Worm (Caenorhabditis elegans) whole organism, young adult: ENCODE data around the gene T26C12.2.

Experiments used
- B0035.1 ChIP-seq: sonication (generic microtip); optimal IDR thresholded peaks from 2 replicates; lab custom pipeline; 2016; ENCODE audit warnings: missing genetic modification characterization, mild to moderate bottlenecking, missing compliant biosample characterization, missing genotype, missing genetic modification reagents
- B0261.1 ChIP-seq: sonication (generic microtip); optimal IDR thresholded peaks from 2 replicates; lab custom pipeline; 2016; ENCODE audit warnings: mild to moderate bottlenecking, missing genetic modification characterization, moderate library complexity, missing compliant biosample characterization
- B0336.3 ChIP-seq: fragments of 200-800 bp; sonication (Bioruptor generic); IDR thresholded peaks from 2 replicates; pipeline ENCODE4 v1.3.6; 2022; ENCODE audit warnings: missing genetic modification characterization, missing compliant biosample characterization
- F10E7.11 ChIP-seq: sonication (generic microtip); optimal IDR thresholded peaks from 2 replicates; lab custom pipeline; 2017; ENCODE audit warnings: mild to moderate bottlenecking, missing genetic modification characterization, moderate library complexity, missing compliant biosample characterization
- F37B4.10 ChIP-seq: fragments of 200-800 bp; sonication (Bioruptor generic); IDR thresholded peaks from 2 replicates; pipeline ENCODE4 v1.3.6; 2022; ENCODE audit warnings: missing genetic modification characterization, missing compliant biosample characterization
- Y53F4B.3 ChIP-seq: fragments of 200-800 bp; sonication (Bioruptor generic); IDR thresholded peaks from 2 replicates; pipeline ENCODE4 v1.3.6; 2022; ENCODE audit warnings: missing genetic modification reagents, missing genetic modification characterization, missing compliant biosample characterization
- ZK185.1 ChIP-seq: sonication (generic microtip); optimal IDR thresholded peaks from 2 replicates; lab custom pipeline; 2016; ENCODE audit warnings: mild to moderate bottlenecking, missing genetic modification characterization, missing compliant biosample characterization; ENCODE audit not compliant: poor library complexity, severe bottlenecking
- aptf-3 ChIP-seq: fragments of 200-800 bp; sonication (Bioruptor generic); IDR thresholded peaks from 2 replicates; pipeline ENCODE4 v1.3.6; 2022; ENCODE audit warnings: missing genetic modification characterization, missing compliant biosample characterization
- attf-5 ChIP-seq: fragments of 200-800 bp; sonication (Bioruptor generic); optimal IDR thresholded peaks from 2 replicates; lab custom pipeline; 2018; ENCODE audit warnings: mild to moderate bottlenecking, missing genetic modification characterization, missing compliant biosample characterization
- bed-1 ChIP-seq: fragments of 200-800 bp; sonication (Bioruptor generic); IDR thresholded peaks from 2 replicates; pipeline ENCODE4 v1.3.6; 2022; ENCODE audit warnings: missing genetic modification reagents, missing genetic modification characterization, missing compliant biosample characterization
- ccch-3 ChIP-seq: fragments of 200-800 bp; sonication (Bioruptor generic); optimal IDR thresholded peaks from 2 replicates; lab custom pipeline; 2018; ENCODE audit warnings: mild to moderate bottlenecking, missing genetic modification characterization, missing compliant biosample characterization
- cebp-1 ChIP-seq, 2 experiments: fragments of 200-800 bp in 1 of 2; sonication (Bioruptor generic) in 1 of 2; sonication (generic microtip) in 1 of 2; IDR thresholded peaks in 1 of 2; optimal IDR thresholded peaks in 1 of 2; 2 replicates each; pipeline versions ENCODE4 v1.3.6 to Lab custom; 2017 to 2022; ENCODE audit warnings: missing compliant biosample characterization in 2 of 2, missing genetic modification characterization in 2 of 2, mild to moderate bottlenecking in 1 of 2, missing genetic modification reagents in 1 of 2, moderate library complexity in 1 of 2
- ceh-91 ChIP-seq: fragments of 200-800 bp; sonication (Bioruptor generic); IDR thresholded peaks from 2 replicates; pipeline ENCODE4 v1.3.6; 2022; ENCODE audit warnings: missing genetic modification reagents, missing genetic modification characterization, missing compliant biosample characterization
- dpl-1 ChIP-seq: fragments of 150-350 bp; optimal IDR thresholded peaks from 2 replicates; lab custom pipeline; 2014; ENCODE audit warnings: missing biosample characterization, missing genetic modification reagents, missing genetic modification characterization
- fkh-3 ChIP-seq: sonication (generic microtip); optimal IDR thresholded peaks from 2 replicates; lab custom pipeline; 2016; ENCODE audit warnings: mild to moderate bottlenecking, missing genetic modification characterization, missing compliant biosample characterization
- hmg-1.2 ChIP-seq: fragments of 200-800 bp; sonication (Bioruptor generic); IDR thresholded peaks from 2 replicates; pipeline ENCODE4 v1.3.6; 2022; ENCODE audit warnings: missing genetic modification reagents, missing genetic modification characterization, missing compliant biosample characterization
- hrde-1 ChIP-seq: sonication (generic microtip); optimal IDR thresholded peaks from 2 replicates; lab custom pipeline; 2016; ENCODE audit warnings: missing genetic modification characterization, mild to moderate bottlenecking, missing compliant biosample characterization, moderate library complexity, missing genotype, missing genetic modification reagents, borderline replicate concordance
- lin-54 ChIP-seq: fragments of 200-800 bp; sonication (Bioruptor generic); optimal IDR thresholded peaks from 2 replicates; lab custom pipeline; 2018; ENCODE audit warnings: mild to moderate bottlenecking, missing genetic modification characterization, missing compliant biosample characterization
- madf-6 ChIP-seq: fragments of 200-800 bp; sonication (Bioruptor generic); IDR thresholded peaks from 2 replicates; pipeline ENCODE4 v1.3.6; 2022; ENCODE audit warnings: missing genetic modification reagents, missing genetic modification characterization, missing compliant biosample characterization
- mcd-1 ChIP-seq: fragments of 200-800 bp; sonication (Bioruptor generic); IDR thresholded peaks from 2 replicates; pipeline ENCODE4 v1.3.6; 2022; ENCODE audit warnings: missing genetic modification reagents, missing genetic modification characterization, missing compliant biosample characterization
- mxl-1 ChIP-seq: sonication (generic microtip); optimal IDR thresholded peaks from 2 replicates; lab custom pipeline; 2016; ENCODE audit warnings: missing genetic modification characterization, missing compliant biosample characterization
- nfya-1 ChIP-seq: sonication (generic microtip); optimal IDR thresholded peaks from 2 replicates; lab custom pipeline; 2017; ENCODE audit warnings: antibody characterized with exemption, missing compliant biosample characterization, missing genetic modification characterization, borderline replicate concordance; ENCODE audit not compliant: insufficient read depth
- nfyb-1 ChIP-seq: fragments of 200-800 bp; sonication (Bioruptor generic); IDR thresholded peaks from 2 replicates; pipeline ENCODE4 v1.3.6; 2022; ENCODE audit warnings: missing genetic modification reagents, missing genetic modification characterization, missing compliant biosample characterization
- nhr-80 ChIP-seq: sonication (generic microtip); optimal IDR thresholded peaks from 2 replicates; lab custom pipeline; 2016; ENCODE audit warnings: missing genetic modification characterization, missing compliant biosample characterization
- pha-4 ChIP-seq: fragments of 150-350 bp; sonication (generic microtip); optimal IDR thresholded peaks from 2 replicates; lab custom pipeline; 2014; ENCODE audit warnings: missing biosample characterization, missing genetic modification reagents, missing genetic modification characterization
- repo-1 ChIP-seq: sonication (generic microtip); optimal IDR thresholded peaks from 2 replicates; lab custom pipeline; 2017; ENCODE audit warnings: mild to moderate bottlenecking, missing genetic modification characterization, missing compliant biosample characterization
- tbx-9 ChIP-seq: sonication (generic microtip); optimal IDR thresholded peaks from 2 replicates; lab custom pipeline; 2016; ENCODE audit warnings: borderline replicate concordance, missing genetic modification characterization, inconsistent platforms, missing compliant biosample characterization
- unc-130 ChIP-seq: sonication (generic microtip); optimal IDR thresholded peaks from 2 replicates; lab custom pipeline; 2016; ENCODE audit warnings: missing genetic modification reagents, missing genetic modification characterization, missing compliant biosample characterization
- zfh-2 ChIP-seq: fragments of 200-800 bp; sonication (Bioruptor generic); conservative IDR thresholded peaks from 2 replicates; pipeline ENCODE4 v1.3.6; 2022; ENCODE audit warnings: missing genetic modification reagents, missing genetic modification characterization, missing compliant biosample characterization
- ztf-18 ChIP-seq: sonication (generic microtip); optimal IDR thresholded peaks from 2 replicates; lab custom pipeline; 2016; ENCODE audit warnings: missing genotype, mild to moderate bottlenecking, missing genetic modification characterization, missing compliant biosample characterization
- ztf-22 ChIP-seq: fragments of 200-800 bp; sonication (Bioruptor generic); optimal IDR thresholded peaks from 2 replicates; lab custom pipeline; 2018; ENCODE audit warnings: mild to moderate bottlenecking, missing genetic modification characterization, moderate library complexity, missing compliant biosample characterization
- ztf-26 ChIP-seq: sonication (generic microtip); optimal IDR thresholded peaks from 2 replicates; lab custom pipeline; 2017; ENCODE audit warnings: missing genetic modification characterization, missing compliant biosample characterization

T26C12.2 gene

DNA sequence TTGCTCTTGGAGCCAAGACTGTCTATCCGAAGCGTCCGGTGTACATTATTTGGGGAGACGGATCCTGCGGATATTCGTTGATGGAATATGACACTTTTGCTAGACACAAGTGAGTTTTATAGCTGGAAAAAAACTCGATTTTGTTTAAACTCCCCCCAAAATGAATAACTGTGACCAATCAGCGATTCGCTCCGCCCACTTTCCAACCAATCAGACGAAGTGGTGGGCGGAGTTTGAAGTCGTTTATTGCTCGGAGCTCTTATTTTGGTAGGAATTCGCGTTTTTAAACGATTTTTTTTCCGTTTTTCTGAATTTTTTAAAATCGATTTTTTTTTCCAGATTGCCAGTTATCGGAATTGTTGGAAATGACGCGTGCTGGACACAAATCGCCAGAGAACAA is 3.8 kb downstream of the T26C12.2 start:
- TF ChIP-seq ztf-26 (tag; lab: Kevin White, UChicago) = no peak
- no peak for TF ChIP-seq hmg-1.2 (GFP tag; lab: Robert Waterston, UW)
- TF ChIP-seq Y53F4B.3 (GFP tag; lab: Robert Waterston, UW) = no peak
- TF ChIP-seq zfh-2 (GFP tag; lab: Robert Waterston, UW) = no peak
- no peak for TF ChIP-seq hrde-1
- peak; percentile 73 for TF ChIP-seq nfyb-1 (GFP tag; lab: Robert Waterston, UW)

- no peak for TF ChIP-seq ccch-3 (GFP tag; lab: Kevin White, UChicago)
- 0 out of 2 replicates have a peak, but pooled peaks have one; percentile 56 for TF ChIP-seq F37B4.10 (GFP tag; lab: Robert Waterston, UW)
Observed at ce11 chrIV:3260216-3260615, 5.3 kb downstream of the T26C12.2 start.

DNA sequence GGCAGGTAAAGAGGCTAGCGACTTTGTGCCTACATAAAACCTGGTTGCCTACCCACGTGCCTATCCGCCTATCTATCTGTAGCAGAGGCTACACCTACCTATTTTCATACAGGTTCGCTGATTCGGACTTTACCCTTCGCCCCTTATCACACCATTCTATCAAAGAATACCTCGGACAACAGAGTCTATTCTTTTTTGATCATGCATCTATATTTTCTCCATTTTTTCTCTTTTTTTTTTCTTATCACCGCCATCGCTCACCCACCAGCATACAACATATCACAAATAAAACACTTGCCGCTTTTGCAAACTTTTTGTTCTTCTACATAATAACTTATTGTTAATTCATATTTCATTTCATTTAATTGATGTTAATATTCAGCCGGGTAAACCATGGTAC is 7.0 kb downstream of the T26C12.2 start, which contains the start of gene T26C12.1:
Gene T26C12.1 (plus strand): TSS at position 383 of the 400 bp plus-strand sequence.
- TF ChIP-seq nhr-80 (tag; lab: Kevin White, UChicago) (peak; percentile 91), nfya-1 (tag; lab: Kevin White, UChicago) (no peak), mcd-1 (no peak), cebp-1 (GFP tag; IDR thresholded peaks at IDR 0.05; lab: Robert Waterston, UW) (no peak), cebp-1 (tag; optimal IDR thresholded peaks at IDR 0.05; lab: Kevin White, UChicago) (peak; percentile 5), lin-54 (no peak), madf-6 (0 out of 2 replicates have a peak, but pooled peaks have one; percentile 8), pha-4 (tag; lab: Kevin White, UChicago) (no peak)

ce11 chrIV:3256866-3257265 is 8.7 kb downstream of the T26C12.2 start:
- TF ChIP-seq pha-4 (tag; lab: Kevin White, UChicago) (no peak), ztf-18 (tag; lab: Kevin White, UChicago) (no peak), bed-1 (GFP tag; lab: Robert Waterston, UW) (no peak), B0261.1 (tag; lab: Kevin White, UChicago) (no peak)

DNA sequence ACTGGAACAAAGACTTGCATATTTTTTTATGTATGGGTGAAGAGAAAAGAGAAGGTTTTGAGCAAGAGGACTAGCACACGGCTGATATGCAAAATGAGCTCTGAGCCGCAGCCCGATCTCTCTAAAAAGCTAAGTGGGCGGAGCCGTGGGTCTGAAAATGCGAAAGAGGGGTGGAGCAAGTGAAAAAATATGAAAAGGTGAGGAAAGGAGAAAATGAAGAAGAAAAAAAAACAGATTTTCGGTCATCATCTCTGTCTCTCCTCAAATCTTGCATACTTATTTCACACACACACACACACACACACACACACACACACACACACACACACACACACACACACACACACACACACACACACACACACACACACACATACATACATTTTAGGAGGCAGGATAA is 11.1 kb downstream of the T26C12.2 start, which contains the start of gene dmd-9:
Gene dmd-9 (minus strand): TSS at position 101 of the 400 bp plus-strand sequence.
- TF ChIP-seq mxl-1 (tag; lab: Kevin White, UChicago) = no peak
- no peak for TF ChIP-seq ztf-22
- no peak for TF ChIP-seq ZK185.1 (tag; lab: Kevin White, UChicago)
- no peak for TF ChIP-seq B0035.1
- no peak for TF ChIP-seq repo-1 (tag; lab: Kevin White, UChicago)
- TF ChIP-seq ccch-3 (GFP tag; lab: Kevin White, UChicago) = no peak
- TF ChIP-seq B0336.3 = no peak
- no peak for TF ChIP-seq aptf-3 (GFP tag; lab: Robert Waterston, UW)
- TF ChIP-seq tbx-9 = no peak
- no peak for TF ChIP-seq ceh-91
- no peak for TF ChIP-seq dpl-1 (GFP tag; lab: Kevin White, UChicago)
- no peak for TF ChIP-seq hrde-1
- no peak for TF ChIP-seq attf-5 (GFP tag; lab: Kevin White, UChicago)
- no peak for TF ChIP-seq F10E7.11 (tag; lab: Kevin White, UChicago)
- TF ChIP-seq unc-130 (GFP tag; lab: Kevin White, UChicago) = no peak
- no peak for TF ChIP-seq fkh-3 (tag; lab: Kevin White, UChicago)
